Fruit fly (Drosophila melanogaster): ENCODE measurements around the gene CG14377.

The CG14377 gene

DNA sequence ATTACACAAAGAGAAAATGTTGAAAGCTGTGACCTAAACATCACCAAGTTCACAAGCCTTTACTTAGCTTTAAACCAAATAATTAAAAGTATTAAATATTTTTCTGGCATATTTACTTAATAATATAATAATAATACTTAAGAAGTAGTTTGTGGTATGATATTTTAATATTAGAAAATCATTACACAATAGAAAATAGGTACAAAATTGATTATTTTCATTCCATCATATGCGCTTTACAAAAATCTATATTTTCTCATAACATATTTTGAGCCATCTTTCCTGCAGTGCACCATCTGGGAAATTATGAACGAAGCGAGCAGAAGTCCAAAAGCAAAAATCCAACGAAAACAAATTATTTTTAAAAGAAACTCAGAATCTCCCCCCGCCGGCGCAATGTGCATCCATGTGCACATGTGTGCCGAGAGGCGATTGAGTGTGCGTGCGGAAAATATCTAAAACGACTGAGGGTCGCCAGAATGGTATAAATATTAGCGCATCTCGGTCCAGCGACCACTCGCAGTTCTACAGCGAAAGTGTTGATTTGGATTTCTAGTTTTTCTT lies 27.9 kb downstream of the CG14377 start, which contains the start of gene Act87E (continued):
- peak; percentile 87 for TF ChIP-seq CG2678 (tag; optimal IDR thresholded peaks at IDR 0.05)
- TF ChIP-seq grn (GFP tag; optimal IDR thresholded peaks at IDR 0.05), result no peak
- peak; percentile 81 for TF ChIP-seq D19A (tag; optimal IDR thresholded peaks at IDR 0.05)
- no peak for TF ChIP-seq peb (GFP tag; IDR thresholded peaks at IDR 0.05)
- TF ChIP-seq CkIIα-i1 (GFP tag; IDR thresholded peaks at IDR 0.05), result no peak
- no peak for TF ChIP-seq prd (optimal IDR thresholded peaks at IDR 0.05)
- peak; percentile 49; the same call in 1 of the 3 replicates for TF ChIP-seq prd (GFP tag; IDR thresholded peaks at IDR 0.05)
- TF ChIP-seq Ets65A (GFP tag), result no peak
- peak; percentile 42 for TF ChIP-seq CG1529 (GFP tag; optimal IDR thresholded peaks at IDR 0.05)
- TF ChIP-seq Dfd (GFP tag; optimal IDR thresholded peaks at IDR 0.05), result no peak
- TF ChIP-seq kni (GFP tag; optimal IDR thresholded peaks at IDR 0.05), result no peak
- no peak for TF ChIP-seq eve (GFP tag; optimal IDR thresholded peaks at IDR 0.05)
- no peak for TF ChIP-seq CG43689 (GFP tag; IDR thresholded peaks at IDR 0.05)
- TF ChIP-seq Pdp1 (GFP tag; optimal IDR thresholded peaks at IDR 0.05), result no peak
- TF ChIP-seq pnt (GFP tag; optimal IDR thresholded peaks at IDR 0.05), result no peak
- no peak for TF ChIP-seq Camta (GFP tag; optimal IDR thresholded peaks at IDR 0.05)
- peak; percentile 66; the same call in 2 of the 3 replicates for TF ChIP-seq sr (GFP tag; IDR thresholded peaks at IDR 0.05)
- peak; percentile 42 for TF ChIP-seq CG12942 (GFP tag; optimal IDR thresholded peaks at IDR 0.05)
- TF ChIP-seq zfh2 (GFP tag; optimal IDR thresholded peaks at IDR 0.05), result no peak
- no peak for TF ChIP-seq jigr1 (GFP tag; IDR thresholded peaks at IDR 0.05)
- no peak for TF ChIP-seq Hmx (GFP tag; optimal IDR thresholded peaks at IDR 0.05)
- peak; percentile 85 for TF ChIP-seq CG17829 (tag; optimal IDR thresholded peaks at IDR 0.05)
- TF ChIP-seq fu2 (GFP tag; optimal IDR thresholded peaks at IDR 0.05), result no peak
- TF ChIP-seq CG11456 (GFP tag; IDR thresholded peaks at IDR 0.05), result no peak
- no peak for TF ChIP-seq CG7963 (GFP tag; IDR thresholded peaks at IDR 0.05; ENCODE audit: partially characterized antibody)
- peak; percentile 41 for TF ChIP-seq CG2875 (GFP tag; optimal IDR thresholded peaks at IDR 0.05)
- peak; percentile 59 for TF ChIP-seq unpg (GFP tag; optimal IDR thresholded peaks at IDR 0.05)
- no peak for TF ChIP-seq CG15514 (GFP tag; optimal IDR thresholded peaks at IDR 0.05)
- peak; percentile 76 for TF ChIP-seq Sox102F (GFP tag; optimal IDR thresholded peaks at IDR 0.05)
- no peak for TF ChIP-seq CG15073 (GFP tag; optimal IDR thresholded peaks at IDR 0.05)
- TF ChIP-seq so (GFP tag; IDR thresholded peaks at IDR 0.05), result peak; percentile 38; the same call in 1 of the 3 replicates
- peak; percentile 7 for TF ChIP-seq CG2116 (GFP tag; optimal IDR thresholded peaks at IDR 0.05)
- peak; percentile 76 for TF ChIP-seq CG12391 (tag; optimal IDR thresholded peaks at IDR 0.05)
- TF ChIP-seq Bteb2 (GFP tag; optimal IDR thresholded peaks at IDR 0.05), result no peak
- TF ChIP-seq wor (GFP tag; IDR thresholded peaks at IDR 0.05), result peak; percentile 15; the same call in 1 of the 2 replicates
- no peak; the same call in 1 of the 2 replicates for TF ChIP-seq Ravus (GFP tag; IDR thresholded peaks at IDR 0.05)
- no peak for TF ChIP-seq vnd (GFP tag; IDR thresholded peaks at IDR 0.05; ENCODE audit: partially characterized antibody)
- no peak for TF ChIP-seq gfzf (GFP tag; optimal IDR thresholded peaks at IDR 0.05)
- TF ChIP-seq insv (GFP tag; optimal IDR thresholded peaks at IDR 0.05), result no peak
- TF ChIP-seq oc (tag; optimal IDR thresholded peaks at IDR 0.05), result peak; percentile 19
- peak; percentile 68 for TF ChIP-seq ara (GFP tag; IDR thresholded peaks at IDR 0.05)
- no peak for TF ChIP-seq CG7372 (GFP tag; IDR thresholded peaks at IDR 0.05)
- no peak for TF ChIP-seq CG2199 (GFP tag; IDR thresholded peaks at IDR 0.05)
- TF ChIP-seq Doc2 (GFP tag; IDR thresholded peaks at IDR 0.05), result no peak
- peak in 1 of 2 experiments; percentile 41 for TF ChIP-seq dpn (GFP tag; optimal IDR thresholded peaks at IDR 0.05)
- TF ChIP-seq CG1602 (GFP tag; optimal IDR thresholded peaks at IDR 0.05), result peak; percentile 41
- TF ChIP-seq CG7357 (GFP tag; IDR thresholded peaks at IDR 0.05), result peak; percentile 62; the same call in 2 of the 3 replicates
- no peak for TF ChIP-seq HLHmδ (GFP tag; optimal IDR thresholded peaks at IDR 0.05)
- no peak for TF ChIP-seq CG7271 (tag; optimal IDR thresholded peaks at IDR 0.05)
- no peak for TF ChIP-seq CG4707 (GFP tag; optimal IDR thresholded peaks at IDR 0.05)
- no peak for TF ChIP-seq Hand (GFP tag; optimal IDR thresholded peaks at IDR 0.05)
